Worm (Caenorhabditis elegans) whole organism, L1 larva: ENCODE data around the gene kin-24.

Experiments
- C04F5.9 ChIP-seq: sonication (generic microtip); optimal IDR thresholded peaks from 2 replicates; lab custom pipeline; 2016; ENCODE audit warnings: missing genetic modification characterization, missing compliant biosample characterization
- C16A3.4 ChIP-seq: fragments of 150-350 bp; optimal IDR thresholded peaks from 2 replicates; lab custom pipeline; 2014; ENCODE audit warnings: missing biosample characterization, missing genetic modification characterization
- C34B4.2 ChIP-seq: sonication (generic microtip); optimal IDR thresholded peaks from 2 replicates; lab custom pipeline; 2017; ENCODE audit warnings: mild to moderate bottlenecking, missing genetic modification characterization, missing compliant biosample characterization
- F16B12.6 ChIP-seq: fragments of 150-350 bp; optimal IDR thresholded peaks from 2 replicates; lab custom pipeline; 2014; ENCODE audit warnings: missing biosample characterization, missing genetic modification characterization
- Y116A8C.19 ChIP-seq: sonication (generic microtip); optimal IDR thresholded peaks from 2 replicates; lab custom pipeline; 2016; ENCODE audit warnings: missing compliant biosample characterization, missing genetic modification characterization, borderline replicate concordance
- aha-1 ChIP-seq: fragments of 150-350 bp; optimal IDR thresholded peaks from 2 replicates; lab custom pipeline; 2014; ENCODE audit warnings: missing biosample characterization, missing genetic modification characterization
- alr-1 ChIP-seq: fragments of 200-800 bp; sonication (Bioruptor generic); optimal IDR thresholded peaks from 2 replicates; lab custom pipeline; 2018; ENCODE audit warnings: borderline replicate concordance, mild to moderate bottlenecking, missing genetic modification characterization, missing compliant biosample characterization
- blmp-1 ChIP-seq: fragments of 150-350 bp; optimal IDR thresholded peaks from 2 replicates; lab custom pipeline; 2014; ENCODE audit warnings: missing biosample characterization, missing genetic modification characterization
- ceh-63 ChIP-seq: fragments of 200-800 bp; sonication (Bioruptor generic); optimal IDR thresholded peaks from 2 replicates; lab custom pipeline; 2018; ENCODE audit warnings: mild to moderate bottlenecking, missing genetic modification characterization, missing compliant biosample characterization
- ceh-90 ChIP-seq: sonication (generic microtip); optimal IDR thresholded peaks from 2 replicates; lab custom pipeline; 2016; ENCODE audit warnings: missing genetic modification characterization, missing compliant biosample characterization
- ces-1 ChIP-seq: fragments of 150-350 bp; optimal IDR thresholded peaks from 2 replicates; lab custom pipeline; 2014; ENCODE audit warnings: missing biosample characterization, missing genetic modification reagents, missing genetic modification characterization
- dpl-1 ChIP-seq, 3 experiments: fragments of 150-350 bp in 2 of 3; sonication (generic microtip) in 1 of 3; optimal IDR thresholded peaks; 2 replicates each; lab custom pipeline; 2014 to 2017; ENCODE audit warnings: missing biosample characterization in 3 of 3, missing genetic modification characterization in 3 of 3, missing genetic modification reagents in 3 of 3
- dsc-1 ChIP-seq: sonication (generic microtip); optimal IDR thresholded peaks from 2 replicates; lab custom pipeline; 2016; ENCODE audit warnings: mild to moderate bottlenecking, missing genetic modification characterization, missing compliant biosample characterization
- efl-1 ChIP-seq, 4 experiments: fragments of 150-350 bp; optimal IDR thresholded peaks in 3 of 4; peaks in 1 of 4; 1 replicate in 1 of 4; 2 replicates in 3 of 4; lab custom pipeline; 2014; ENCODE audit warnings: missing biosample characterization in 2 of 4, missing genetic modification characterization in 2 of 4, missing genetic modification reagents in 2 of 4
- egl-27 ChIP-seq, 2 experiments: fragments of 150-350 bp in 1 of 2; sonication (generic microtip); optimal IDR thresholded peaks; 3 replicates each; lab custom pipeline; 2017 to 2018; ENCODE audit warnings: missing biosample characterization in 2 of 2, missing genetic modification characterization in 2 of 2, missing genetic modification reagents in 2 of 2
- ets-5 ChIP-seq: fragments of 200-800 bp; sonication (Bioruptor generic); IDR thresholded peaks from 2 replicates; pipeline ENCODE4 v1.3.6; 2022; ENCODE audit warnings: missing genetic modification characterization, missing compliant biosample characterization
- grh-1 ChIP-seq: fragments of 200-800 bp; sonication (Bioruptor generic); IDR thresholded peaks from 2 replicates; pipeline ENCODE4 v1.3.6; 2022; ENCODE audit warnings: missing genetic modification reagents, missing genetic modification characterization, missing compliant biosample characterization
- hpl-2 ChIP-seq: fragments of 150-350 bp; optimal IDR thresholded peaks from 2 replicates; lab custom pipeline; 2014; ENCODE audit warnings: missing biosample characterization, missing genetic modification reagents, missing genetic modification characterization
- lin-13 ChIP-seq: fragments of 150-350 bp; optimal IDR thresholded peaks from 2 replicates; lab custom pipeline; 2014; ENCODE audit warnings: missing biosample characterization, missing genetic modification reagents, missing genetic modification characterization
- lin-39 ChIP-seq: fragments of 150-350 bp; optimal IDR thresholded peaks from 2 replicates; lab custom pipeline; 2014; ENCODE audit warnings: missing biosample characterization, missing genetic modification reagents, missing genetic modification characterization
- lsy-2 ChIP-seq, 2 experiments: fragments of 150-350 bp; optimal IDR thresholded peaks; 2 replicates each; lab custom pipeline; 2014; ENCODE audit warnings: missing biosample characterization in 2 of 2, missing genetic modification characterization in 2 of 2
- mab-9 ChIP-seq: fragments of 200-800 bp; sonication (Bioruptor generic); IDR thresholded peaks from 2 replicates; pipeline ENCODE4 v1.3.6; 2022; ENCODE audit warnings: missing genetic modification reagents, missing genetic modification characterization, missing compliant biosample characterization
- mdl-1 ChIP-seq, 2 experiments: fragments of 150-350 bp; optimal IDR thresholded peaks; 2 replicates each; lab custom pipeline; 2014 to 2017; ENCODE audit warnings: missing biosample characterization in 2 of 2, missing genetic modification characterization in 2 of 2, inconsistent platforms in 1 of 2
- mef-2 ChIP-seq: fragments of 150-350 bp; optimal IDR thresholded peaks from 2 replicates; lab custom pipeline; 2014; ENCODE audit warnings: missing biosample characterization, missing genetic modification characterization
- nhr-11 ChIP-seq: fragments of 150-350 bp; optimal IDR thresholded peaks from 2 replicates; lab custom pipeline; 2014; ENCODE audit warnings: missing biosample characterization, missing genetic modification characterization
- nhr-12 ChIP-seq: sonication (generic microtip); optimal IDR thresholded peaks from 2 replicates; lab custom pipeline; 2017; ENCODE audit warnings: missing biosample characterization, missing genetic modification characterization
- nhr-19 ChIP-seq: fragments of 200-800 bp; sonication (Bioruptor generic); conservative IDR thresholded peaks from 2 replicates; pipeline ENCODE4 v1.3.6; 2022; ENCODE audit warnings: missing genetic modification characterization, missing compliant biosample characterization
- nhr-237 ChIP-seq: fragments of 150-350 bp; optimal IDR thresholded peaks from 2 replicates; lab custom pipeline; 2014; ENCODE audit warnings: missing biosample characterization, missing genetic modification characterization
- nhr-28 ChIP-seq: fragments of 150-350 bp; optimal IDR thresholded peaks from 2 replicates; lab custom pipeline; 2014; ENCODE audit warnings: missing biosample characterization, missing genetic modification characterization
- nhr-47 ChIP-seq: sonication (generic microtip); optimal IDR thresholded peaks from 2 replicates; lab custom pipeline; 2016; ENCODE audit warnings: mild to moderate bottlenecking, missing genetic modification characterization, moderate library complexity, missing compliant biosample characterization
- nhr-84 ChIP-seq: sonication (generic microtip); optimal IDR thresholded peaks from 2 replicates; lab custom pipeline; 2017; ENCODE audit warnings: missing biosample characterization, missing genetic modification characterization
- nhr-85 ChIP-seq: sonication (generic microtip); peaks from one replicate; lab custom pipeline; 2016; ENCODE audit warnings: missing genetic modification characterization, inconsistent platforms, missing compliant biosample characterization
- pax-3 ChIP-seq: fragments of 200-800 bp; sonication (Bioruptor generic); optimal IDR thresholded peaks from 2 replicates; lab custom pipeline; 2018; ENCODE audit warnings: mild to moderate bottlenecking, missing genetic modification characterization, moderate library complexity, missing compliant biosample characterization
- rnt-1 ChIP-seq: sonication (generic microtip); optimal IDR thresholded peaks from 2 replicates; lab custom pipeline; 2016; ENCODE audit warnings: mild to moderate bottlenecking, missing genetic modification characterization, moderate library complexity, missing compliant biosample characterization
- skn-1 ChIP-seq: fragments of 150-350 bp; optimal IDR thresholded peaks from 2 replicates; lab custom pipeline; 2014; ENCODE audit warnings: missing biosample characterization, missing genetic modification characterization
- snu-23 ChIP-seq: sonication (generic microtip); optimal IDR thresholded peaks from 2 replicates; lab custom pipeline; 2016; ENCODE audit warnings: missing genetic modification characterization, missing compliant biosample characterization
- sox-4 ChIP-seq: sonication (generic microtip); optimal IDR thresholded peaks from 2 replicates; lab custom pipeline; 2016; ENCODE audit warnings: missing genetic modification characterization, missing compliant biosample characterization
- sup-37 ChIP-seq: fragments of 200-800 bp; sonication (Bioruptor generic); optimal IDR thresholded peaks from 2 replicates; lab custom pipeline; 2018; ENCODE audit warnings: mild to moderate bottlenecking, missing genetic modification characterization, missing compliant biosample characterization
- tbx-2 ChIP-seq: sonication (generic microtip); optimal IDR thresholded peaks from 2 replicates; lab custom pipeline; 2016; ENCODE audit warnings: missing genetic modification characterization, missing compliant biosample characterization
- unc-130 ChIP-seq: fragments of 150-350 bp; optimal IDR thresholded peaks from 2 replicates; lab custom pipeline; 2017; ENCODE audit warnings: missing biosample characterization, missing genetic modification characterization, inconsistent platforms
- unc-30 ChIP-seq: sonication (generic microtip); optimal IDR thresholded peaks from 2 replicates; lab custom pipeline; 2017; ENCODE audit warnings: missing biosample characterization, missing genetic modification characterization
- unc-86 ChIP-seq: sonication (generic microtip); optimal IDR thresholded peaks from 2 replicates; lab custom pipeline; 2016; ENCODE audit warnings: missing genetic modification characterization, missing compliant biosample characterization
- xbp-1 ChIP-seq: sonication (generic microtip); optimal IDR thresholded peaks from 2 replicates; lab custom pipeline; 2016; ENCODE audit warnings: missing genetic modification characterization, missing compliant biosample characterization
- ztf-11 ChIP-seq, 2 experiments: sonication (generic microtip); optimal IDR thresholded peaks; 2 replicates each; lab custom pipeline; 2016 to 2017; ENCODE audit warnings: missing genetic modification characterization in 2 of 2, missing biosample characterization in 1 of 2, missing compliant biosample characterization in 1 of 2

The kin-24 gene

DNA sequence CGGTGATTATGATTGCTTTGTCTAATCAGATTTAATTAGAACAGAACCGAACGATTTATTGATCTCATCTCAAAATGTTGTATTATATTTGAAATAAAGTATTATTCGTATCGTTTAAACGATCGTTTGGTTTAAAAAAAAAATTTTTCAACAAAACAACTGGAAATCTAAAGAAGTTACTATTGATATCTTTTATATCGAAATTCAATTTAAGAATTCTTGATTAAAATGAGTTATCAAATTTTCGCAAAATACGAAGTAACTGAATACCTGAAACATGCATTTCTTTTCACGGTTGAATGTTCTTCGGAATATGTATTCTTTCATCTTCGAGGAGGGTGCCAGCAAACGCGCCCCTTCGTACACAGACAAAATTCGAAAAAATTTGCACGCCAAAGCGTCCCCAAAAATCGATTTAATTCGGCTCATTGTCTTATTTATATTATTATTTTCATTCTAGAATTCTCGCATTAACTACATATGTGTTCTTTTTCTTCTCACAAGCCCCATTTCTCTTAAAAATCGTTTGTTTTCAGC is 17.1 kb upstream of the kin-24 start, which contains the start of gene npp-1 (continued):
- peak; percentile 43 for TF ChIP-seq rnt-1 (tag; lab: Kevin White, UChicago)
- TF ChIP-seq nhr-12 (tag; lab: Kevin White, UChicago): no peak
- no peak for TF ChIP-seq ces-1 (GFP tag; lab: Kevin White, UChicago)
- no peak for TF ChIP-seq hpl-2 (GFP tag; lab: Kevin White, UChicago)
- no peak for TF ChIP-seq ceh-90 (tag; lab: Kevin White, UChicago)
- no peak for TF ChIP-seq nhr-11 (tag; lab: Kevin White, UChicago)
- peak; percentile 79 for TF ChIP-seq C16A3.4
- peak; percentile 9 for TF ChIP-seq F16B12.6 (tag; lab: Kevin White, UChicago)
- TF ChIP-seq ztf-11 (tag; optimal IDR thresholded peaks at IDR 0.05; lab: Kevin White, UChicago): no peak
- no peak for TF ChIP-seq grh-1 (GFP tag; lab: Robert Waterston, UW)
- no peak for TF ChIP-seq egl-27 (tag; optimal IDR thresholded peaks at IDR 0.05; lab: Kevin White, UChicago)
- TF ChIP-seq nhr-19: no peak
- peak; percentile 36 for TF ChIP-seq blmp-1
- no peak for TF ChIP-seq snu-23 (GFP tag; lab: Kevin White, UChicago)
- no peak for TF ChIP-seq mab-9
- no peak for TF ChIP-seq ceh-63 (GFP tag; lab: Kevin White, UChicago)
- TF ChIP-seq C34B4.2 (tag; lab: Kevin White, UChicago): no peak
- TF ChIP-seq tbx-2: no peak
- TF ChIP-seq nhr-84 (tag; lab: Kevin White, UChicago): no peak
- TF ChIP-seq xbp-1 (tag; lab: Kevin White, UChicago): no peak
- TF ChIP-seq alr-1 (tag; lab: Kevin White, UChicago): no peak
- TF ChIP-seq lsy-2 (tag; optimal IDR thresholded peaks at IDR 0.05; lab: Kevin White, UChicago): peak in 1 of 2 experiments; percentile 70
- TF ChIP-seq C04F5.9 (tag; lab: Kevin White, UChicago): no peak
- TF ChIP-seq skn-1 (tag; lab: Kevin White, UChicago): no peak
- TF ChIP-seq nhr-47 (tag; lab: Kevin White, UChicago): no peak
- TF ChIP-seq sup-37: no peak
- TF ChIP-seq pax-3 (tag; lab: Kevin White, UChicago): no peak
- no peak for TF ChIP-seq mdl-1 (tag; optimal IDR thresholded peaks at IDR 0.05; lab: Kevin White, UChicago)
- TF ChIP-seq mef-2 (tag; lab: Kevin White, UChicago): no peak
- no peak for TF ChIP-seq nhr-85 (tag; lab: Kevin White, UChicago)
- no peak for TF ChIP-seq ets-5 (GFP tag; lab: Robert Waterston, UW)
- no peak for TF ChIP-seq aha-1
- no peak for TF ChIP-seq Y116A8C.19
- no peak for TF ChIP-seq sox-4 (tag; lab: Kevin White, UChicago)
- TF ChIP-seq dpl-1 (GFP tag; optimal IDR thresholded peaks at IDR 0.05; lab: Kevin White, UChicago): peak; percentile 49 to 69 (median 49)
- TF ChIP-seq unc-130 (tag; lab: Kevin White, UChicago): no peak
- peak; percentile 62 to 72 for TF ChIP-seq efl-1 (optimal IDR thresholded peaks at IDR 0.05; lab: Kevin White, UChicago)
- TF ChIP-seq efl-1 (GFP tag; optimal IDR thresholded peaks at IDR 0.05 in 1 of 2; lab: Kevin White, UChicago): peak; percentile 56 to 90
- no peak for TF ChIP-seq unc-86 (tag; lab: Kevin White, UChicago)
- TF ChIP-seq lin-13 (GFP tag; lab: Kevin White, UChicago): peak; percentile 35
- TF ChIP-seq nhr-28 (tag; lab: Kevin White, UChicago): no peak
- TF ChIP-seq dsc-1 (tag; lab: Kevin White, UChicago): no peak
- no peak for TF ChIP-seq unc-30 (tag; lab: Kevin White, UChicago)
- TF ChIP-seq lin-39 (tag; lab: Kevin White, UChicago): no peak
- no peak for TF ChIP-seq nhr-237 (tag; lab: Kevin White, UChicago)
